Fruit fly (Drosophila melanogaster) Kc167 (cell line): ENCODE data around the gene tim.

Experiments
- Myc ChIP-seq: fragments of >200 bp; optimal IDR thresholded peaks from 2 replicates; lab custom pipeline; 2017; ENCODE audit warnings: missing external identifiers
- h ChIP-seq: fragments of >200 bp; optimal IDR thresholded peaks from 3 replicates; lab custom pipeline; 2018; ENCODE audit warnings: missing external identifiers
- insv ChIP-seq: fragments of >200 bp; optimal IDR thresholded peaks from 3 replicates; lab custom pipeline; 2018; ENCODE audit warnings: missing external identifiers

DNA sequence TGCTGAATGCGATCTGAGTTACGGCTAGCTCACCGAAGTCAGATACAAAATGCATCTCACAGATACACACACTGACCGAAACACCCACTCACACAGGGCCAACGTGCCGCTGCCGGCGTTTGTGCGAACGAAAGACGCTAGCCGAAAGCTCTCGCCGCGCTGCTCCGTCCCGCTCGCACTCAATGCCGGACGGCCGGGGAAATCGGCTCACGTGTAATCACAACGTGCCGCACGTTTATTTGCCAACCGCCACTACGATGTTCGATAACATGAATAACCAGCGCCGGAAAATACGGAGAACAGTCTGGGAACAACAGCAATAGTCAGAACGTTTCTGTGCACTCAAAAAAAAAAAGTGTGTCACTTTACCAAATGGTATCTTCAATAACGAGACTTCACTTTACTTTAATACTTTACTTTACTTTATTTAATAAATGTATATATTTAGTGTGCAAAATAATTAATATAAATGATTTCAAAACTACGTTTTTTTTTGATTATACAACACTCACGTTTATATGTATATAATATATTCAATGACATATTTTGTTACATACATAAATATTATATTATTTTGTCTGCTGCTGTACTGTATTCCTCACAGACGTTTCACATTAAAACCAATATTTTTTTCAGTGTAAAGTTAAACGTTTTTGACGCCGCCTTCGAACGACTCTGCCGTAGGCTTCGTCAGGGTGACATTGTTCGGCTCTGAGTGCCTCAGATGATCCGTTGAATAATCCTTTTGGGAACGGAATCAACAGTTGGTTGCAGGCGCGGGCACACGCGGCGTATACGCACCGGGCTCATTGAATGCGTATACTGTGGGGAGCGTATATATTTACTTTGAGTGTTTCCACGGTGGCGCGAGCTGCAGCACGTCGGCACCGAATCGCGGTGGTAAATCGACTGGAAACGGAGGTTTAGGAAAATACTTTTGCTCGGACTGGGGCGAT, at the start of gene tim:
- no peak for TF ChIP-seq h (lab: Kevin White, UChicago)
- TF ChIP-seq Myc = no peak
- TF ChIP-seq insv (lab: Kevin White, UChicago) = no peak
